Fruit fly (Drosophila melanogaster) whole organism, prepupa: Measurements from ENCODE around the gene Snm1.

ENCODE experiments used
- CG10669 ChIP-seq: fragments of 200-800 bp; sonication (Bioruptor generic); optimal IDR thresholded peaks from 3 replicates; lab custom pipeline; 2018; ENCODE audit warnings: missing biosample characterization, mild to moderate bottlenecking, missing genetic modification characterization, moderate library complexity
- CG11294 ChIP-seq: fragments of 200-800 bp; sonication (Bioruptor generic); IDR thresholded peaks from 2 replicates; pipeline ENCODE4 v1.3.6; 2022; ENCODE audit warnings: missing biosample characterization, missing genetic modification characterization
- CG11902 ChIP-seq: fragments of 200-800 bp; sonication (Bioruptor generic); optimal IDR thresholded peaks from 3 replicates; lab custom pipeline; 2016; ENCODE audit warnings: missing biosample characterization, missing genetic modification characterization
- CG15336 ChIP-seq: fragments of 200-800 bp; sonication (Bioruptor generic); IDR thresholded peaks from 2 replicates; pipeline ENCODE4 v1.3.6; 2022; ENCODE audit warnings: missing biosample characterization, missing genetic modification characterization
- CG1621 ChIP-seq: fragments of 200-800 bp; sonication (Bioruptor generic); optimal IDR thresholded peaks from 3 replicates; lab custom pipeline; 2018; ENCODE audit warnings: missing biosample characterization, mild to moderate bottlenecking, missing genetic modification characterization
- CG16779 ChIP-seq: fragments of 200-800 bp; sonication (Bioruptor generic); optimal IDR thresholded peaks from 3 replicates; lab custom pipeline; 2017; ENCODE audit warnings: missing biosample characterization, mild to moderate bottlenecking, missing genetic modification characterization
- CG3032 ChIP-seq: fragments of 200-800 bp; optimal IDR thresholded peaks from 2 replicates; lab custom pipeline; 2019; ENCODE audit warnings: missing biosample characterization, mild to moderate bottlenecking, missing genetic modification characterization, moderate library complexity
- CG31627 ChIP-seq: fragments of 200-800 bp; sonication (Bioruptor generic); optimal IDR thresholded peaks from 3 replicates; lab custom pipeline; 2016; ENCODE audit warnings: missing biosample characterization, missing genetic modification characterization
- CG32006 ChIP-seq: fragments of 200-800 bp; sonication (Bioruptor generic); optimal IDR thresholded peaks from 3 replicates; lab custom pipeline; 2017; ENCODE audit warnings: missing biosample characterization, mild to moderate bottlenecking, missing genetic modification characterization
- CG3919 ChIP-seq: fragments of 200-800 bp; sonication (Bioruptor generic); optimal IDR thresholded peaks from 3 replicates; lab custom pipeline; 2016; ENCODE audit warnings: missing biosample characterization, missing genetic modification characterization
- CG4318 ChIP-seq: fragments of 200-800 bp; sonication (Bioruptor generic); optimal IDR thresholded peaks from 3 replicates; lab custom pipeline; 2017; ENCODE audit warnings: missing biosample characterization, mild to moderate bottlenecking, missing genetic modification characterization
- CG6163 ChIP-seq: fragments of 200-800 bp; sonication (Bioruptor generic); IDR thresholded peaks from 3 replicates; pipeline ENCODE4 v1.3.6; 2022; ENCODE audit warnings: missing biosample characterization, missing genetic modification characterization
- CG6276 ChIP-seq: fragments of 200-800 bp; sonication (Bioruptor generic); optimal IDR thresholded peaks from 2 replicates; lab custom pipeline; 2017; ENCODE audit warnings: missing biosample characterization, mild to moderate bottlenecking, missing genetic modification characterization
- CG6792 ChIP-seq: fragments of 200-800 bp; sonication (Bioruptor generic); optimal IDR thresholded peaks from 3 replicates; lab custom pipeline; 2016; ENCODE audit warnings: missing biosample characterization, missing genetic modification characterization
- CG6808 ChIP-seq: fragments of 200-800 bp; sonication (Bioruptor generic); optimal IDR thresholded peaks from 3 replicates; lab custom pipeline; 2017; ENCODE audit warnings: missing biosample characterization, missing genetic modification characterization, mild to moderate bottlenecking, moderate library complexity, missing genetic modification reagents
- CG6854 ChIP-seq: fragments of 200-800 bp; sonication (Bioruptor generic); optimal IDR thresholded peaks from 2 replicates; lab custom pipeline; 2017; ENCODE audit warnings: missing biosample characterization, mild to moderate bottlenecking, missing genetic modification characterization
- CG8119 ChIP-seq: fragments of 200-800 bp; sonication (Bioruptor generic); IDR thresholded peaks from 3 replicates; pipeline ENCODE4 v1.3.6; 2022; ENCODE audit warnings: missing biosample characterization, missing genetic modification characterization
- CG8319 ChIP-seq: fragments of 200-800 bp; sonication (Bioruptor generic); optimal IDR thresholded peaks from 3 replicates; lab custom pipeline; 2016; ENCODE audit warnings: missing biosample characterization, missing genetic modification characterization
- CG8632 ChIP-seq: fragments of 200-800 bp; sonication (Bioruptor generic); optimal IDR thresholded peaks from 3 replicates; lab custom pipeline; 2016; ENCODE audit warnings: missing biosample characterization, missing genetic modification characterization
- CG9139 ChIP-seq: fragments of 200-800 bp; sonication (Bioruptor generic); optimal IDR thresholded peaks from 3 replicates; lab custom pipeline; 2017; ENCODE audit warnings: missing biosample characterization, mild to moderate bottlenecking, missing genetic modification characterization
- Eip75B ChIP-seq: fragments of 200-800 bp; sonication (Bioruptor generic); optimal IDR thresholded peaks from 3 replicates; lab custom pipeline; 2016; ENCODE audit warnings: missing biosample characterization, missing genetic modification characterization
- Eip78C ChIP-seq: fragments of 200-800 bp; sonication (Bioruptor generic); peaks from one replicate; lab custom pipeline; 2016; ENCODE audit warnings: missing biosample characterization, missing genetic modification characterization
- Ets21C ChIP-seq: fragments of 200-800 bp; sonication (Bioruptor generic); optimal IDR thresholded peaks from 3 replicates; lab custom pipeline; 2016; ENCODE audit warnings: missing biosample characterization, missing genetic modification characterization
- Ets96B ChIP-seq: fragments of 200-800 bp; optimal IDR thresholded peaks from 2 replicates; lab custom pipeline; 2019; ENCODE audit warnings: missing biosample characterization, mild to moderate bottlenecking, missing genetic modification characterization, moderate library complexity
- Gug ChIP-seq: fragments of 200-800 bp; sonication (Bioruptor generic); IDR thresholded peaks from 2 replicates; pipeline ENCODE4 v1.3.6; 2022; ENCODE audit warnings: missing biosample characterization, missing genetic modification characterization
- Hr38 ChIP-seq: sonication (Bioruptor generic); optimal IDR thresholded peaks from 2 replicates; lab custom pipeline; 2016; ENCODE audit warnings: missing biosample characterization, missing genetic modification characterization
- Hr39 ChIP-seq: fragments of 200-800 bp; sonication (Bioruptor generic); optimal IDR thresholded peaks from 2 replicates; lab custom pipeline; 2016; ENCODE audit warnings: missing biosample characterization, missing genetic modification characterization
- Lpt ChIP-seq: fragments of 200-800 bp; sonication (Bioruptor generic); optimal IDR thresholded peaks from 3 replicates; lab custom pipeline; 2016; ENCODE audit warnings: missing biosample characterization, missing genetic modification characterization
- Met ChIP-seq: fragments of 200-800 bp; sonication (Bioruptor generic); optimal IDR thresholded peaks from 3 replicates; lab custom pipeline; 2016; ENCODE audit warnings: missing biosample characterization, missing genetic modification characterization
- Smox ChIP-seq: fragments of 200-800 bp; sonication (Bioruptor generic); optimal IDR thresholded peaks from 3 replicates; lab custom pipeline; 2016; ENCODE audit warnings: missing biosample characterization, missing genetic modification characterization
- Sox102F ChIP-seq: fragments of 200-800 bp; sonication (Bioruptor generic); optimal IDR thresholded peaks from 2 replicates; lab custom pipeline; 2016; ENCODE audit warnings: missing biosample characterization, mild to moderate bottlenecking, missing genetic modification characterization
- Sox14 ChIP-seq: fragments of 200-800 bp; sonication (Bioruptor generic); optimal IDR thresholded peaks from 3 replicates; lab custom pipeline; 2016; ENCODE audit warnings: missing biosample characterization, missing genetic modification characterization
- Sox15 ChIP-seq: fragments of 200-800 bp; sonication (Bioruptor generic); optimal IDR thresholded peaks from 3 replicates; lab custom pipeline; 2016; ENCODE audit warnings: missing biosample characterization, missing genetic modification characterization
- achi ChIP-seq: fragments of 200-800 bp; sonication (Bioruptor generic); optimal IDR thresholded peaks from 3 replicates; lab custom pipeline; 2016; ENCODE audit warnings: missing biosample characterization, missing genetic modification characterization
- acj6 ChIP-seq: fragments of 200-800 bp; sonication (Bioruptor generic); optimal IDR thresholded peaks from 3 replicates; lab custom pipeline; 2016; ENCODE audit warnings: missing biosample characterization, missing genetic modification characterization
- cyc ChIP-seq: fragments of 200-800 bp; sonication (Bioruptor generic); optimal IDR thresholded peaks from 3 replicates; lab custom pipeline; 2016; ENCODE audit warnings: missing biosample characterization, missing genetic modification characterization
- dsx ChIP-seq: fragments of 200-800 bp; optimal IDR thresholded peaks from 3 replicates; lab custom pipeline; 2019; ENCODE audit warnings: missing biosample characterization, mild to moderate bottlenecking, missing genetic modification characterization, moderate library complexity; ENCODE audit not compliant: poor library complexity, severe bottlenecking
- eg ChIP-seq: fragments of 200-800 bp; sonication (Bioruptor generic); IDR thresholded peaks from 3 replicates; pipeline ENCODE4 v1.3.6; 2022; ENCODE audit warnings: missing biosample characterization, missing genetic modification characterization
- esn ChIP-seq: fragments of 200-800 bp; sonication (Bioruptor generic); optimal IDR thresholded peaks from 2 replicates; lab custom pipeline; 2016; ENCODE audit warnings: missing biosample characterization, mild to moderate bottlenecking, missing genetic modification characterization, moderate library complexity
- fd59A ChIP-seq: fragments of 200-800 bp; sonication (Bioruptor generic); optimal IDR thresholded peaks from 2 replicates; lab custom pipeline; 2017; ENCODE audit warnings: missing biosample characterization, mild to moderate bottlenecking, missing genetic modification characterization, missing genetic modification reagents
- fd85E ChIP-seq: fragments of 200-800 bp; sonication (Bioruptor generic); optimal IDR thresholded peaks from 3 replicates; lab custom pipeline; 2016; ENCODE audit warnings: missing biosample characterization, missing genetic modification characterization
- fkh ChIP-seq: fragments of 200-800 bp; sonication (Bioruptor generic); optimal IDR thresholded peaks from 3 replicates; lab custom pipeline; 2017; ENCODE audit warnings: missing biosample characterization, mild to moderate bottlenecking, missing genetic modification characterization, moderate library complexity
- lz ChIP-seq: fragments of 200-800 bp; sonication (Bioruptor generic); optimal IDR thresholded peaks from 3 replicates; lab custom pipeline; 2016; ENCODE audit warnings: missing biosample characterization, missing genetic modification characterization
- net ChIP-seq: fragments of 200-800 bp; sonication (Bioruptor generic); optimal IDR thresholded peaks from 3 replicates; lab custom pipeline; 2016; ENCODE audit warnings: missing biosample characterization, missing genetic modification characterization
- pdm3 ChIP-seq: fragments of 200-800 bp; sonication (Bioruptor generic); optimal IDR thresholded peaks from 3 replicates; lab custom pipeline; 2016; ENCODE audit warnings: missing biosample characterization, missing genetic modification characterization
- spab ChIP-seq: fragments of 200-800 bp; sonication (Bioruptor generic); optimal IDR thresholded peaks from 2 replicates; lab custom pipeline; 2017; ENCODE audit warnings: missing biosample characterization, mild to moderate bottlenecking, missing genetic modification characterization, missing genetic modification reagents
- ss ChIP-seq, 2 experiments: fragments of 200-800 bp; sonication (Bioruptor generic); optimal IDR thresholded peaks; 2 replicates in 1 of 2; 3 replicates in 1 of 2; lab custom pipeline; 2017 to 2018; ENCODE audit warnings: mild to moderate bottlenecking in 2 of 2, missing biosample characterization in 2 of 2, missing genetic modification characterization in 2 of 2, moderate library complexity in 1 of 2
- vri ChIP-seq: fragments of 200-800 bp; sonication (Bioruptor generic); optimal IDR thresholded peaks from 3 replicates; lab custom pipeline; 2016; ENCODE audit warnings: missing biosample characterization, mild to moderate bottlenecking, missing genetic modification characterization

Snm1 gene

dm6 chr3R:5601044-5601523 lies 46.2 kb downstream of the Snm1 start, which contains the start of the genes kra and SecS (continued):
- TF ChIP-seq Hr38 (GFP tag; lab: Kevin White, UChicago) (no peak), CG8119 (no peak), CG10669 (GFP tag; lab: Kevin White, UChicago) (no peak), fd59A (GFP tag; lab: Kevin White, UChicago) (no peak), lz (GFP tag; lab: Kevin White, UChicago) (peak; percentile 69), net (GFP tag; lab: Kevin White, UChicago) (no peak), vri (GFP tag; lab: Kevin White, UChicago) (no peak), fkh (GFP tag; lab: Kevin White, UChicago) (peak; percentile 86), cyc (peak; percentile 55), Met (peak; percentile 67), CG1621 (tag; lab: Kevin White, UChicago) (no peak), CG11902 (GFP tag; lab: Kevin White, UChicago) (peak; percentile 40), Smox (GFP tag; lab: Kevin White, UChicago) (no peak), dsx (GFP tag; lab: Kevin White, UChicago) (no peak), achi (GFP tag; lab: Kevin White, UChicago) (peak; percentile 66), CG16779 (tag; lab: Kevin White, UChicago) (no peak), acj6 (GFP tag; lab: Kevin White, UChicago) (peak; percentile 71), CG8632 (GFP tag; lab: Kevin White, UChicago) (peak; percentile 46), CG3032 (tag; lab: Kevin White, UChicago) (peak; percentile 44), Ets96B (tag; lab: Kevin White, UChicago) (peak; percentile 24), CG6163 (GFP tag; lab: Robert Waterston, UW) (no peak), Eip78C (GFP tag; lab: Kevin White, UChicago) (peak; percentile 79), eg (GFP tag; lab: Robert Waterston, UW) (no peak)

- TF ChIP-seq Ets21C (GFP tag; lab: Kevin White, UChicago), result peak; percentile 20
- TF ChIP-seq Sox15, result peak; percentile 8
- TF ChIP-seq Hr39 (GFP tag; lab: Kevin White, UChicago), result peak; percentile 64
- TF ChIP-seq ss (GFP tag; optimal IDR thresholded peaks at IDR 0.05; lab: Kevin White, UChicago), result no peak
- peak; percentile 11 for TF ChIP-seq CG6808
- TF ChIP-seq Eip75B, result peak; percentile 60
- peak; percentile 37 for TF ChIP-seq Lpt (GFP tag; lab: Kevin White, UChicago)
- peak; percentile 39 for TF ChIP-seq acj6 (GFP tag; lab: Kevin White, UChicago)
- TF ChIP-seq CG6276 (GFP tag; lab: Kevin White, UChicago), result no peak
- TF ChIP-seq fkh (GFP tag; lab: Kevin White, UChicago), result peak; percentile 86
- peak; percentile 76 for TF ChIP-seq eg (GFP tag; lab: Robert Waterston, UW)
- TF ChIP-seq CG15336, result peak; percentile 44
- peak; percentile 90 for TF ChIP-seq Eip78C (GFP tag; lab: Kevin White, UChicago)
- peak; percentile 47 for TF ChIP-seq cyc
- peak; percentile 68 for TF ChIP-seq esn (GFP tag; lab: Kevin White, UChicago)
- no peak for TF ChIP-seq CG8119
- no peak for TF ChIP-seq CG9139 (GFP tag; lab: Kevin White, UChicago)
- no peak for TF ChIP-seq CG4318 (GFP tag; lab: Kevin White, UChicago)
- peak; percentile 62 for TF ChIP-seq lz (GFP tag; lab: Kevin White, UChicago)
- peak; percentile 27 for TF ChIP-seq CG8632 (GFP tag; lab: Kevin White, UChicago)
- peak; percentile 38 for TF ChIP-seq CG6792 (GFP tag; lab: Kevin White, UChicago)
- TF ChIP-seq Sox14, result peak; percentile 64
- no peak for TF ChIP-seq spab (GFP tag; lab: Kevin White, UChicago)
- no peak for TF ChIP-seq Sox102F (GFP tag; lab: Kevin White, UChicago)
- TF ChIP-seq CG3919 (GFP tag; lab: Kevin White, UChicago), result no peak
- TF ChIP-seq CG16779 (tag; lab: Kevin White, UChicago), result no peak
- peak; percentile 54; the same call in 1 of the 2 replicates for TF ChIP-seq Gug (GFP tag; lab: Robert Waterston, UW)
- peak; percentile 41 for TF ChIP-seq vri (GFP tag; lab: Kevin White, UChicago)
- TF ChIP-seq CG3032 (tag; lab: Kevin White, UChicago), result peak; percentile 63
- TF ChIP-seq Smox (GFP tag; lab: Kevin White, UChicago), result no peak
- TF ChIP-seq pdm3 (GFP tag; lab: Kevin White, UChicago), result no peak
- no peak for TF ChIP-seq CG32006 (GFP tag; lab: Kevin White, UChicago)
- peak; percentile 16; the same call in 1 of the 2 replicates for TF ChIP-seq CG11294 (GFP tag; lab: Robert Waterston, UW)
- no peak for TF ChIP-seq CG8319 (GFP tag; lab: Kevin White, UChicago)
- TF ChIP-seq CG6163 (GFP tag; lab: Robert Waterston, UW), result peak; percentile 70
- TF ChIP-seq Ets96B (tag; lab: Kevin White, UChicago), result peak; percentile 23
- TF ChIP-seq fd85E (GFP tag; lab: Kevin White, UChicago), result no peak
- no peak for TF ChIP-seq CG6854
- TF ChIP-seq CG31627 (GFP tag; lab: Kevin White, UChicago), result peak; percentile 67
Observed at dm6 chr3R:5606477-5606876, 51.6 kb downstream of the Snm1 start, which contains the start of gene asl. TSS of gene asl (minus strand) at chr3R:5606543.
